Worm (Caenorhabditis elegans): Measurements from ENCODE around the gene ZK616.1.

DNA sequence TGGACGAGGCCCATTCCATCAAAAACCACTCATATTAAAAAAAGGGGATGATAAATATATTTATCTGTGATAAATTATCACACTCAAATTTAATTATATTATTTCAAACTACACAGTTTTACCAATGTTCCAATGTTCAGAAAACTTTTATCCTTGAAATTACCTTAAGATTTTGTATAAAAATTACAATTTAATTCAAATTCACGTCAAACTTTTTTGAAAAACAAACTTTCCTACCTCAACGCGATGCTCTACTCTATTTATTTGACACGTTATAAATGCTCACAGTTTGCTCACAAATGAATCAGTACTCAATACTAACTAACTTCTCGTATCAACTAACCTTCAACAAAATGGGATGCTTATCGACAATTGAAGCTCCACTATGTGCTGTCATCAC lies 18.1 kb upstream of the ZK616.1 start, which contains the start of gene F41H10.1:
- TF ChIP-seq zip-4 (GFP tag; optimal IDR thresholded peaks at IDR 0.05): no peak
- TF ChIP-seq C04F5.9 (tag; optimal IDR thresholded peaks at IDR 0.05): no peak
- TF ChIP-seq ceh-90 (tag; optimal IDR thresholded peaks at IDR 0.05): no peak
- TF ChIP-seq tlp-1 (tag; optimal IDR thresholded peaks at IDR 0.05): no peak
- TF ChIP-seq aha-1 (tag; optimal IDR thresholded peaks at IDR 0.05): no peak
- no peak for TF ChIP-seq vab-15 (tag; optimal IDR thresholded peaks at IDR 0.05)
- TF ChIP-seq lin-35 (GFP tag; optimal IDR thresholded peaks at IDR 0.05): no peak

Data from whole organism, L1 larva.